Fruit fly (Drosophila melanogaster): ENCODE results near the gene Idgf1.

Gene Idgf1

DNA sequence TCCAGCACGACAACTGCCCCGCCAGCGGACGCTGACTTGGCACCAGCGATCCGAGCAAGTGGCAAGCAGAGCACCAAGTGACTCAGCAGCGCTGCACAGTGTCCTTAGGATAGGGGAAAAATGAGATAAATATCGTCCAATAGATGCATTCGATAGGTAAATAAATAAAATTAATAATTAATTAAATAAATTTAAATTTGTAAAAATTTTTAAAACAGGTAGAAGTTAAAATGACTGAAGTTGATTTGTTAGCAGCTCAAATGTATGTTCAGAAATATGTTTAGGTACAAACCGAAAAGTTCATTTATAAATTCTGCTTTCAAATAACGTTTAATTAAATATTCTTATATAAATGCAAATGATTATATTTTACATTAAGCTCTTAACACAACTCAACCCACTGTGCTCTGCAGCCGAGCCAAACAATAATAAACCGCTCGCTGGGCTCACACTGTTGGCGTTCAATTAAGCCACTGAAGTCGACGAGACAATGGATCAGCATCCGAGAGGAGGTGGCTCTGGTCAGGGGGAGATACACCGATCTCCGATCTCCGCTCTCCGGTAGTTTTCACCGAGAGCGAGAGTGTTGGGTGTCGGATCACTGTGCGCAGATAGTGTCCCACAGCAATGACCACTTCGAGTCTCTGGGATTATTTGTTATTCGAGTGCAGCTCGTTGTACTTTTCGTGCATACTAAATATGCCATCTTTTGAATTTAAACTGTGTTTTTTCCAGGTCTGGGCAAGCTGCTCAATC is 3.6 kb downstream of the Idgf1 start, which contains the start of gene CG5888:
TSS of gene CG5888 (minus strand) at position 19 of the 756 bp plus-strand sequence.
- TF ChIP-seq mam (GFP tag; optimal IDR thresholded peaks at IDR 0.05): no peak
- TF ChIP-seq jigr1 (GFP tag; IDR thresholded peaks at IDR 0.05): peak; percentile 27; the same call in 1 of the 3 replicates
- TF ChIP-seq CG16815 (GFP tag; optimal IDR thresholded peaks at IDR 0.05): peak; percentile 45
- TF ChIP-seq Ptx1 (GFP tag; IDR thresholded peaks at IDR 0.05): peak; percentile 86
- no peak for TF ChIP-seq Dp (GFP tag; optimal IDR thresholded peaks at IDR 0.05)
- no peak for TF ChIP-seq CG4282 (GFP tag; optimal IDR thresholded peaks at IDR 0.05)
- TF ChIP-seq ash1 (GFP tag; optimal IDR thresholded peaks at IDR 0.05): no peak
- TF ChIP-seq en (GFP tag; optimal IDR thresholded peaks at IDR 0.05): no peak
- no peak for TF ChIP-seq Mes4 (GFP tag; optimal IDR thresholded peaks at IDR 0.05)
- TF ChIP-seq lov (optimal IDR thresholded peaks at IDR 0.05): no peak
- peak; percentile 7; the same call in 1 of the 3 replicates for TF ChIP-seq lov (GFP tag; IDR thresholded peaks at IDR 0.05)
- TF ChIP-seq ftz-f1 (GFP tag; optimal IDR thresholded peaks at IDR 0.05): no peak
- peak in 1 of 2 experiments; percentile 3 for TF ChIP-seq Pdp1 (GFP tag; optimal IDR thresholded peaks at IDR 0.05)
- TF ChIP-seq zfh2 (GFP tag; optimal IDR thresholded peaks at IDR 0.05): no peak
- TF ChIP-seq sima (GFP tag; optimal IDR thresholded peaks at IDR 0.05): no peak
- TF ChIP-seq CG2678 (tag; optimal IDR thresholded peaks at IDR 0.05): peak; percentile 69
- no peak for TF ChIP-seq CG6683 (GFP tag; optimal IDR thresholded peaks at IDR 0.05)
- no peak for TF ChIP-seq kni (GFP tag; optimal IDR thresholded peaks at IDR 0.05)
- TF ChIP-seq nerfin-1 (tag; optimal IDR thresholded peaks at IDR 0.05): peak; percentile 28
- TF ChIP-seq H2.0 (GFP tag; IDR thresholded peaks at IDR 0.05): peak; percentile 49; the same call in 1 of the 2 replicates
- TF ChIP-seq Nf-YA (GFP tag; IDR thresholded peaks at IDR 0.05): 0 out of 2 replicates have a peak, but pooled peaks have one; percentile 22
- peak; percentile 77 for TF ChIP-seq CG11504 (tag; optimal IDR thresholded peaks at IDR 0.05)
- TF ChIP-seq Dref (GFP tag; IDR thresholded peaks at IDR 0.05): no peak
- TF ChIP-seq tna (GFP tag; IDR thresholded peaks at IDR 0.05; ENCODE audit: partially characterized antibody): no peak
- no peak for TF ChIP-seq CG13287 (GFP tag; IDR thresholded peaks at IDR 0.05; ENCODE audit: partially characterized antibody)
- 0 out of 3 replicates have a peak, but pooled peaks have one; percentile 40 for TF ChIP-seq C15 (GFP tag; IDR thresholded peaks at IDR 0.05)
- peak; percentile 70 for TF ChIP-seq slbo (GFP tag; IDR thresholded peaks at IDR 0.05)
- TF ChIP-seq fd96Cb (tag; optimal IDR thresholded peaks at IDR 0.05): peak; percentile 64
- no peak for TF ChIP-seq scrt (GFP tag; optimal IDR thresholded peaks at IDR 0.05)
- peak; percentile 54 for TF ChIP-seq Blimp-1 (GFP tag; optimal IDR thresholded peaks at IDR 0.05)
- no peak for TF ChIP-seq jumu (GFP tag; optimal IDR thresholded peaks at IDR 0.05)
- peak; percentile 81 for TF ChIP-seq CG17361 (GFP tag; IDR thresholded peaks at IDR 0.05)
- no peak for TF ChIP-seq ind (GFP tag; optimal IDR thresholded peaks at IDR 0.05)
- TF ChIP-seq cato (GFP tag; optimal IDR thresholded peaks at IDR 0.05; ENCODE audit: borderline replicate concordance): peak; percentile 41
- TF ChIP-seq pan (optimal IDR thresholded peaks at IDR 0.05): no peak
- peak in 1 of 2 experiments; percentile 59 for TF ChIP-seq pan (GFP tag; optimal IDR thresholded peaks at IDR 0.05 in 1 of 2, IDR thresholded peaks at IDR 0.05 in 1 of 2)
- peak; percentile 71 for TF ChIP-seq CG17829 (tag; optimal IDR thresholded peaks at IDR 0.05)
- peak; percentile 31 for TF ChIP-seq CG6813 (GFP tag; optimal IDR thresholded peaks at IDR 0.05)
- TF ChIP-seq Opbp (GFP tag; IDR thresholded peaks at IDR 0.05; ENCODE audit: partially characterized antibody): no peak
- TF ChIP-seq aop (GFP tag; IDR thresholded peaks at IDR 0.05): no peak
- peak; percentile 65; the same call in 2 of the 3 replicates for TF ChIP-seq CG6175 (GFP tag; IDR thresholded peaks at IDR 0.05)
- TF ChIP-seq stwl (tag; optimal IDR thresholded peaks at IDR 0.05): no peak
- TF ChIP-seq CG12299 (tag; optimal IDR thresholded peaks at IDR 0.05): no peak
- no peak for TF ChIP-seq Ets97D (GFP tag; optimal IDR thresholded peaks at IDR 0.05)
- no peak for TF ChIP-seq zf30C (GFP tag; optimal IDR thresholded peaks at IDR 0.05)
- no peak; the same call in 1 of the 2 replicates for TF ChIP-seq danr (GFP tag; IDR thresholded peaks at IDR 0.05)
- TF ChIP-seq disco-r (GFP tag; optimal IDR thresholded peaks at IDR 0.05): no peak
- no peak for TF ChIP-seq fru (optimal IDR thresholded peaks at IDR 0.05)
- peak; percentile 74 for TF ChIP-seq odd (GFP tag; optimal IDR thresholded peaks at IDR 0.05)
- peak; percentile 78 for TF ChIP-seq dmrt99B (tag; optimal IDR thresholded peaks at IDR 0.05)
